Worm (Caenorhabditis elegans): ENCODE data around the gene ZC513.3.

Gene ZC513.3

ce11 chrV:8024752-8025151, 22.1 kb upstream of the ZC513.3 start, which contains the start of gene F43H9.3:
TSS of gene F43H9.3 (minus strand) at chrV:8024940.
- TF ChIP-seq dpl-1 (GFP tag; optimal IDR thresholded peaks at IDR 0.05), result peak; percentile 38
- TF ChIP-seq ztf-7 (tag; optimal IDR thresholded peaks at IDR 0.05), result no peak
- TF ChIP-seq R02D3.7 (tag; optimal IDR thresholded peaks at IDR 0.05), result peak; percentile 83
- peak in 1 of 2 experiments; percentile 46 for TF ChIP-seq unc-62 (GFP tag; optimal IDR thresholded peaks at IDR 0.05 in 1 of 2)
- no peak for TF ChIP-seq unc-62 (tag; optimal IDR thresholded peaks at IDR 0.05)
- peak; percentile 5 for TF ChIP-seq mes-2 (tag; optimal IDR thresholded peaks at IDR 0.05; ENCODE audit: poor library complexity, severe bottlenecking)
- TF ChIP-seq vab-7 (GFP tag; IDR thresholded peaks at IDR 0.05), result no peak
- peak in 1 of 2 experiments; percentile 87 for TF ChIP-seq lsy-2 (tag; optimal IDR thresholded peaks at IDR 0.05)
- no peak for TF ChIP-seq nhr-77 (tag; optimal IDR thresholded peaks at IDR 0.05)
- no peak for TF ChIP-seq T20F7.1 (GFP tag; optimal IDR thresholded peaks at IDR 0.05)
- peak; percentile 56 for TF ChIP-seq aha-1 (tag)
- TF ChIP-seq lin-38 (GFP tag; IDR thresholded peaks at IDR 0.05), result peak; percentile 31; the same call in 1 of the 2 replicates

ce11 chrV:8025259-8025658, 21.5 kb upstream of the ZC513.3 start:
- TF ChIP-seq nhr-28 (tag; optimal IDR thresholded peaks at IDR 0.05) (peak; percentile 64), hlh-30 (tag; optimal IDR thresholded peaks at IDR 0.05; ENCODE audit: insufficient read depth) (peak; percentile 23), hif-1 (tag; optimal IDR thresholded peaks at IDR 0.05) (peak in 1 of 2 experiments; percentile 43), rbr-2 (tag; optimal IDR thresholded peaks at IDR 0.05) (no peak), D1046.2 (GFP tag; IDR thresholded peaks at IDR 0.05) (no peak), snpc-4 (tag; optimal IDR thresholded peaks at IDR 0.05) (no peak), ztf-7 (tag; optimal IDR thresholded peaks at IDR 0.05) (peak; percentile 83), daf-12 (tag; optimal IDR thresholded peaks at IDR 0.05) (no peak), dve-1 (tag; optimal IDR thresholded peaks at IDR 0.05; ENCODE audit: insufficient read depth) (no peak)

DNA sequence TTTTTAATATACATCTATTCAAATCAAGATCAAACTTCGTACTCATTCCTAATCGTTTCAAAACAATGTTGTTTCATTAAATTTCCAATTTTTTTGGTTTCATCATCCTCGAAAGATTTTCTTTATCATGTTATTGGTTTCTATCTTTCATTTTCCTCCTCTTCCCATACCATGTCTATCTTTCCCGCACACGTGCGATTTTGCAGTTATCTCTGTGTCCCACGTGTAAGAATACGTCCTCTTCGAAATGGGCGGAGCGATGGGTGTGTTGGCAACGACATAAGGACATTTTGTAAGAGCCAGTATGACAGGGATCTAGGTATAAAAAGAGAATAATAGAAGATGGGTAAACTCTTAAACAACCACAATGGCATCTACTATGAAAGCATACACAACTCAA, 20.5 kb upstream of the ZC513.3 start, which contains the start of gene F43H9.4:
Gene F43H9.4, plus strand, starts transcription at position 366 of the 400 bp plus-strand sequence.
- TF ChIP-seq dmd-6 (GFP tag; IDR thresholded peaks at IDR 0.05) (peak; percentile 76), aha-1 (tag) (peak; percentile 71), hlh-30 (tag; optimal IDR thresholded peaks at IDR 0.05; ENCODE audit: insufficient read depth) (peak; percentile 55), ama-1 (optimal IDR thresholded peaks at IDR 0.05) (no peak), mep-1 (tag; optimal IDR thresholded peaks at IDR 0.05) (peak; percentile 9), cey-2 (tag; optimal IDR thresholded peaks at IDR 0.05; ENCODE audit: borderline replicate concordance, insufficient read depth) (peak; percentile 86), mxl-3 (GFP tag; optimal IDR thresholded peaks at IDR 0.05) (peak; percentile 99), nhr-48 (tag; optimal IDR thresholded peaks at IDR 0.05) (peak; percentile 73), unc-62 (GFP tag; optimal IDR thresholded peaks at IDR 0.05 in 1 of 2) (peak in 1 of 2 experiments; percentile 99), unc-62 (tag; optimal IDR thresholded peaks at IDR 0.05) (no peak), nhr-42 (GFP tag; IDR thresholded peaks at IDR 0.05) (no peak), mdl-1 (tag; optimal IDR thresholded peaks at IDR 0.05) (peak; percentile 79 to 89), nhr-28 (tag; optimal IDR thresholded peaks at IDR 0.05) (peak; percentile 75), hlh-11 (tag; optimal IDR thresholded peaks at IDR 0.05) (peak; percentile 51), tag-97 (GFP tag; IDR thresholded peaks at IDR 0.05) (no peak)

DNA sequence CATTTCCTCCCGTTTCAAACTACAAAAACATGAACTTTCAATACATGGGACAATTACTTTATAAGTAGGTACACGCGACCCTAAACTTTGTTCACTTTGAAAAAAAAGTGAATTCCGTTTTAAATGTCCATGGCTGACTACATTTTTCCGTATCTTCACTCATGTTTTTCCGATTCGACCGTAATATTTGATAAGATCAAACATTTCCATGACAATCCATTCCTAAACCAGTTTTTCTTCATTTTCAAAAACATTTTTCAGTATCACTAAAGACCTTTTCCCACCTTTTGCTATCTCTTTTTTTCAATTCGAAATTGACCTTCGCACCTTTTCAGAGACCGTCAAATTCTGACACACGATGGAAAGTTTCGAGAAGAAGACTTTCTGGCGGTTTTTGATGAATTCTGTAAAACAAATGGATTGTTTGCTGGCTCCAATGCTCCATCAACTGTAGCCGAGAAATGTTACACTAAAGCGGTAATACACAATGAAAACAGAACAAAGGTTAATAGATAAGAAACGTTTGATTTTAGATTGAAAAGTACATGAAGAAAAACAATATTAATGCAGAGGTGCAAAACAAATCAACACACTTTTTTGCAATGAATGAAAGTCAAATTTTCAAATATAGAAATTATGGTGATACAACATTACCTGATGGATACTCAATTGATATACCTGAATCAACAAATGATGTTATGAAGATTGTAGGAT, 19.2 kb upstream of the ZC513.3 start:
- TF ChIP-seq pqm-1 (tag; optimal IDR thresholded peaks at IDR 0.05), result peak; percentile 5
- TF ChIP-seq nhr-28 (tag; optimal IDR thresholded peaks at IDR 0.05), result peak; percentile 60
- TF ChIP-seq dpl-1 (GFP tag; optimal IDR thresholded peaks at IDR 0.05), result no peak
- 0 out of 2 replicates have a peak, but pooled peaks have one; percentile 26 for TF ChIP-seq Y75B8A.6 (GFP tag; IDR thresholded peaks at IDR 0.05)
- TF ChIP-seq dmd-6 (GFP tag; IDR thresholded peaks at IDR 0.05), result peak; percentile 39
- TF ChIP-seq daf-16 (GFP tag; optimal IDR thresholded peaks at IDR 0.05), result no peak
- TF ChIP-seq daf-16 (tag; optimal IDR thresholded peaks at IDR 0.05), result peak; percentile 73
- TF ChIP-seq R02D3.7 (tag; optimal IDR thresholded peaks at IDR 0.05), result no peak
- TF ChIP-seq nhr-48 (tag; optimal IDR thresholded peaks at IDR 0.05), result peak; percentile 18
- no peak for TF ChIP-seq nhr-111 (GFP tag; optimal IDR thresholded peaks at IDR 0.05)
- no peak for TF ChIP-seq dmd-9 (GFP tag; IDR thresholded peaks at IDR 0.05)
- peak; percentile 3 for TF ChIP-seq nhr-76 (tag; optimal IDR thresholded peaks at IDR 0.05)
- no peak for TF ChIP-seq ztf-7 (tag; optimal IDR thresholded peaks at IDR 0.05)
